Worm (Caenorhabditis elegans) whole organism, L4 larva: ENCODE results near the gene ssp-33.

Experiments used
- D1046.2 ChIP-seq: fragments of 200-800 bp; sonication (Bioruptor generic); IDR thresholded peaks from 2 replicates; pipeline ENCODE4 v1.3.6; 2022; ENCODE audit warnings: missing genetic modification characterization, missing compliant biosample characterization
- Y105C5A.15 ChIP-seq: fragments of 200-800 bp; sonication (Bioruptor generic); IDR thresholded peaks from 2 replicates; pipeline ENCODE4 v1.3.6; 2022; ENCODE audit warnings: missing genetic modification characterization, missing compliant biosample characterization
- Y48G9A.11 ChIP-seq: fragments of 200-800 bp; sonication (Bioruptor generic); IDR thresholded peaks from 2 replicates; pipeline ENCODE4 v1.3.6; 2022; ENCODE audit warnings: missing genetic modification reagents, missing genetic modification characterization, missing compliant biosample characterization
- Y75B8A.6 ChIP-seq: fragments of 200-800 bp; sonication (Bioruptor generic); IDR thresholded peaks from 2 replicates; pipeline ENCODE4 v1.3.6; 2022; ENCODE audit warnings: missing genetic modification reagents, missing genetic modification characterization, missing compliant biosample characterization
- aha-1 ChIP-seq: fragments of 150-350 bp; peaks from one replicate; lab custom pipeline; 2014; ENCODE audit warnings: missing biosample characterization, missing genetic modification characterization
- ama-1 ChIP-seq: fragments of 150-350 bp; optimal IDR thresholded peaks from 2 replicates; lab custom pipeline; 2014; ENCODE audit warnings: inconsistent platforms, mixed read lengths
- arid-1 ChIP-seq: fragments of 200-800 bp; sonication (Bioruptor generic); conservative IDR thresholded peaks from 2 replicates; pipeline ENCODE4 v1.3.6; 2022; ENCODE audit warnings: missing genetic modification reagents, missing genetic modification characterization, missing compliant biosample characterization
- attf-4 ChIP-seq: sonication (generic microtip); optimal IDR thresholded peaks from 3 replicates; lab custom pipeline; 2017; ENCODE audit warnings: missing biosample characterization, missing genetic modification characterization
- ceh-28 ChIP-seq: fragments of 150-350 bp; optimal IDR thresholded peaks from 2 replicates; lab custom pipeline; 2014; ENCODE audit warnings: missing biosample characterization, missing genetic modification reagents, missing genetic modification characterization
- ceh-82 ChIP-seq: sonication (generic microtip); optimal IDR thresholded peaks from 2 replicates; lab custom pipeline; 2017; ENCODE audit warnings: missing biosample characterization, missing genetic modification characterization
- ces-1 ChIP-seq: fragments of 150-350 bp; sonication (generic microtip); optimal IDR thresholded peaks from 4 replicates; lab custom pipeline; 2014; ENCODE audit warnings: missing biosample characterization, missing genetic modification reagents, missing genetic modification characterization
- dmd-6 ChIP-seq: fragments of 200-800 bp; sonication (Bioruptor generic); IDR thresholded peaks from 2 replicates; pipeline ENCODE4 v1.3.6; 2022; ENCODE audit warnings: missing genetic modification reagents, missing genetic modification characterization, missing compliant biosample characterization
- dmd-8 ChIP-seq: fragments of 200-800 bp; sonication (Bioruptor generic); IDR thresholded peaks from 2 replicates; pipeline ENCODE4 v1.3.6; 2022; ENCODE audit warnings: missing genetic modification characterization, missing compliant biosample characterization
- dve-1 ChIP-seq: sonication (generic microtip); optimal IDR thresholded peaks from 2 replicates; lab custom pipeline; 2017; ENCODE audit warnings: antibody characterized with exemption, mild to moderate bottlenecking, missing genetic modification characterization, missing compliant biosample characterization; ENCODE audit not compliant: insufficient read depth
- egl-27 ChIP-seq: sonication (generic microtip); optimal IDR thresholded peaks from 3 replicates; lab custom pipeline; 2017; ENCODE audit warnings: missing biosample characterization, missing genetic modification reagents, missing genetic modification characterization
- fkh-10 ChIP-seq: fragments of 150-350 bp; optimal IDR thresholded peaks from 2 replicates; lab custom pipeline; 2014; ENCODE audit warnings: missing biosample characterization, missing genetic modification reagents, missing genetic modification characterization
- fos-1 ChIP-seq: fragments of 150-350 bp; optimal IDR thresholded peaks from 2 replicates; lab custom pipeline; 2014; ENCODE audit warnings: missing biosample characterization, missing genetic modification characterization
- gei-8 ChIP-seq: fragments of 200-800 bp; sonication (Bioruptor generic); optimal IDR thresholded peaks from 2 replicates; lab custom pipeline; 2018; ENCODE audit warnings: mild to moderate bottlenecking, missing genetic modification characterization, missing compliant biosample characterization
- hlh-11 ChIP-seq: fragments of 200-800 bp; sonication (Bioruptor generic); optimal IDR thresholded peaks from 2 replicates; lab custom pipeline; 2018; ENCODE audit warnings: mild to moderate bottlenecking, missing genetic modification characterization, missing compliant biosample characterization
- lim-7 ChIP-seq: fragments of 200-800 bp; sonication (Bioruptor generic); IDR thresholded peaks from 2 replicates; pipeline ENCODE4 v1.3.6; 2022; ENCODE audit warnings: missing genetic modification characterization, missing compliant biosample characterization
- lin-13 ChIP-seq: fragments of 150-350 bp; optimal IDR thresholded peaks from 2 replicates; lab custom pipeline; 2014; ENCODE audit warnings: missing biosample characterization, missing genetic modification reagents, missing genetic modification characterization
- lin-15B ChIP-seq: fragments of 150-350 bp; sonication (generic microtip); optimal IDR thresholded peaks from 3 replicates; lab custom pipeline; 2014; ENCODE audit warnings: missing biosample characterization, missing genetic modification characterization
- lin-29 ChIP-seq: fragments of 200-800 bp; sonication (Bioruptor generic); IDR thresholded peaks from 2 replicates; pipeline ENCODE4 v1.3.6; 2022; ENCODE audit warnings: missing genetic modification reagents, missing genetic modification characterization, missing compliant biosample characterization
- lin-39 ChIP-seq: fragments of 150-350 bp; optimal IDR thresholded peaks from 2 replicates; lab custom pipeline; 2014; ENCODE audit warnings: missing biosample characterization, missing genetic modification reagents, missing genetic modification characterization
- lsy-2 ChIP-seq, 2 experiments: fragments of 150-350 bp in 1 of 2; sonication (generic microtip) in 1 of 2; optimal IDR thresholded peaks; 2 replicates each; lab custom pipeline; 2014 to 2017; ENCODE audit warnings: missing biosample characterization in 2 of 2, missing genetic modification characterization in 2 of 2
- madf-9 ChIP-seq: fragments of 200-800 bp; sonication (Bioruptor generic); conservative IDR thresholded peaks from 2 replicates; pipeline ENCODE4 v1.3.6; 2022; ENCODE audit warnings: missing genetic modification reagents, missing genetic modification characterization, missing compliant biosample characterization
- mdt-29 ChIP-seq: fragments of 200-800 bp; sonication (Bioruptor generic); IDR thresholded peaks from 2 replicates; pipeline ENCODE4 v1.3.6; 2022; ENCODE audit warnings: missing genetic modification reagents, missing genetic modification characterization, missing compliant biosample characterization
- mxl-2 ChIP-seq: fragments of 200-800 bp; sonication (Bioruptor generic); conservative IDR thresholded peaks from 2 replicates; pipeline ENCODE4 v1.3.6; 2022; ENCODE audit warnings: missing genetic modification reagents, missing genetic modification characterization, missing compliant biosample characterization
- mxl-3 ChIP-seq: fragments of 200-800 bp; sonication (Bioruptor generic); optimal IDR thresholded peaks from 2 replicates; lab custom pipeline; 2018; ENCODE audit warnings: mild to moderate bottlenecking, missing genetic modification characterization, missing compliant biosample characterization
- nhr-10 ChIP-seq: fragments of 150-350 bp; optimal IDR thresholded peaks from 2 replicates; lab custom pipeline; 2014; ENCODE audit warnings: missing biosample characterization, missing genetic modification characterization
- nhr-111 ChIP-seq: fragments of 200-800 bp; sonication (Bioruptor generic); optimal IDR thresholded peaks from 2 replicates; lab custom pipeline; 2018; ENCODE audit warnings: mild to moderate bottlenecking, missing genetic modification characterization, missing compliant biosample characterization
- nhr-237 ChIP-seq: sonication (generic microtip); optimal IDR thresholded peaks from 2 replicates; lab custom pipeline; 2017; ENCODE audit warnings: missing biosample characterization, missing genetic modification characterization
- nhr-25 ChIP-seq: sonication (generic microtip); optimal IDR thresholded peaks from 2 replicates; lab custom pipeline; 2017; ENCODE audit warnings: missing genetic modification characterization, mild to moderate bottlenecking, missing compliant biosample characterization, antibody characterized with exemption, moderate library complexity, borderline replicate concordance; ENCODE audit not compliant: insufficient read depth
- nhr-77 ChIP-seq: fragments of 150-350 bp; optimal IDR thresholded peaks from 2 replicates; lab custom pipeline; 2014; ENCODE audit warnings: missing biosample characterization, missing genetic modification characterization
- pha-4 ChIP-seq, 2 experiments: fragments of 150-350 bp in 1 of 2; fragments of 200-800 bp in 1 of 2; sonication (Bioruptor generic) in 1 of 2; IDR thresholded peaks in 1 of 2; optimal IDR thresholded peaks in 1 of 2; 2 replicates each; pipeline versions ENCODE4 v1.3.6 to Lab custom; 2014 to 2022; ENCODE audit warnings: missing genetic modification characterization in 2 of 2, missing genetic modification reagents in 2 of 2, missing biosample characterization in 1 of 2, missing compliant biosample characterization in 1 of 2
- rbr-2 ChIP-seq: sonication (generic microtip); optimal IDR thresholded peaks from 2 replicates; lab custom pipeline; 2016; ENCODE audit warnings: missing genotype, missing genetic modification characterization, missing compliant biosample characterization
- unc-62 ChIP-seq, 3 experiments: fragments of 150-350 bp in 1 of 3; sonication (generic microtip); optimal IDR thresholded peaks in 2 of 3; peaks in 1 of 3; 1 replicate in 1 of 3; 2 replicates in 2 of 3; lab custom pipeline; 2014 to 2017; ENCODE audit warnings: missing biosample characterization in 3 of 3, missing genetic modification characterization in 3 of 3, missing genetic modification reagents in 3 of 3, missing genotype in 1 of 3
- zfp-2 ChIP-seq: sonication (generic microtip); optimal IDR thresholded peaks from 2 replicates; lab custom pipeline; 2016; ENCODE audit warnings: mild to moderate bottlenecking, missing genetic modification characterization, missing compliant biosample characterization
- zip-11 ChIP-seq: fragments of 200-800 bp; sonication (Bioruptor generic); IDR thresholded peaks from 2 replicates; pipeline ENCODE4 v1.3.6; 2022; ENCODE audit warnings: missing genetic modification characterization, missing compliant biosample characterization
- ztf-7 ChIP-seq: fragments of 150-350 bp; optimal IDR thresholded peaks from 2 replicates; lab custom pipeline; 2014; ENCODE audit warnings: missing biosample characterization, missing genetic modification characterization

Gene ssp-33

DNA sequence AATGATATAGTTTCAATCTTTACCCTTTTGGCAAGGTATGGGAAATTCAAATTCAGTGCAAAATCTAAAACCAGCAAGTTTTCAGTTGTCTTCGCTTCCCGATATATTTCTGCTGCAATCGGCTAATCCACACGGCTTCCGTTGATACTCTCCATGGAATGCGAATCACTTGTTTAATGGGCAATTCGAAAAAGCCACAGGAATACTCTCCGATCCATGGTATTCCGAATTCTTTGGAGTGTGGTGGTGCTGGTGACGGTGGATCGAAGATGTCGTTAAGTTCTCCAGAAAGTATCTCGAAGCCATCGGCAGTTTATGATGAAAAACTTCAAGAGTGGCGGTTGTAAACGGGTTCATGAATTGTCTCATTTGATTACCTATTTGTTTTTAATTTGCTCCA, 27.9 kb upstream of the ssp-33 start:
- TF ChIP-seq hlh-11 (tag; lab: Kevin White, UChicago) = no peak
- TF ChIP-seq ztf-7 (tag; lab: Kevin White, UChicago) = no peak
- TF ChIP-seq Y48G9A.11 (GFP tag; lab: Robert Waterston, UW) = 0 out of 2 replicates have a peak, but pooled peaks have one; percentile 29
- TF ChIP-seq Y75B8A.6 (GFP tag; lab: Robert Waterston, UW) = no peak
- TF ChIP-seq lin-39 (tag; lab: Kevin White, UChicago) = no peak
- no peak for TF ChIP-seq egl-27 (tag; lab: Kevin White, UChicago)
- TF ChIP-seq ces-1 (GFP tag; lab: Kevin White, UChicago) = no peak
- TF ChIP-seq arid-1 (GFP tag; lab: Robert Waterston, UW) = no peak
- 0 out of 2 replicates have a peak, but pooled peaks have one; percentile 13 for TF ChIP-seq Y105C5A.15 (GFP tag; lab: Robert Waterston, UW)

DNA sequence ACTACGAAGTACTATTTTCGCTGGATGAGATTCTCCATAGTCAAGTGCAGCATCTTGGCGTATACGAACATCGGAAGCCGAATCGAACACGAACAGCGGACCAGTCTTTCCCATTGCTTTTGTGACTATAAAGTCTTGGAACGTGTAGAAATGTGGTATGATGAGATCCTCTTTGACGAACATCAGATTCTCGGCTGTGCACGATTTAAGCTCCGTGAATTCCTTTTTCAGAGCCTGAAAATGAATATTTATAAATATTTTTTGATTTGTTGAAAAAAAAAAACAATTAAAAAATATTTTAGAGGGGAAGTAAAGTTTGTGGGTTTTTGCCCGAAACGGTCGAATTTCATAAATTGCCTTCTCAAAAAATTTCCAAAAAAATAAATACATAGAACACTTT, 27.3 kb upstream of the ssp-33 start:
- TF ChIP-seq ama-1 (lab: Kevin White, UChicago) = no peak
- TF ChIP-seq ztf-7 (tag; lab: Kevin White, UChicago) = no peak
- TF ChIP-seq aha-1 (tag; lab: Kevin White, UChicago) = no peak
- no peak for TF ChIP-seq lin-29 (GFP tag; lab: Robert Waterston, UW)
- no peak for TF ChIP-seq nhr-25 (tag; lab: Kevin White, UChicago)
- no peak for TF ChIP-seq fos-1 (tag; lab: Kevin White, UChicago)
- TF ChIP-seq zip-11 (GFP tag; lab: Robert Waterston, UW) = no peak
- no peak for TF ChIP-seq egl-27 (tag; lab: Kevin White, UChicago)
- no peak for TF ChIP-seq unc-62 (GFP tag; optimal IDR thresholded peaks at IDR 0.05 in 1 of 2; lab: Kevin White, UChicago)
- TF ChIP-seq unc-62 (tag; optimal IDR thresholded peaks at IDR 0.05; lab: Kevin White, UChicago) = no peak
- TF ChIP-seq dmd-6 (GFP tag; lab: Robert Waterston, UW) = no peak
- TF ChIP-seq nhr-77 (tag; lab: Kevin White, UChicago) = no peak
- no peak for TF ChIP-seq madf-9
- TF ChIP-seq lin-13 (GFP tag; lab: Kevin White, UChicago) = no peak

DNA sequence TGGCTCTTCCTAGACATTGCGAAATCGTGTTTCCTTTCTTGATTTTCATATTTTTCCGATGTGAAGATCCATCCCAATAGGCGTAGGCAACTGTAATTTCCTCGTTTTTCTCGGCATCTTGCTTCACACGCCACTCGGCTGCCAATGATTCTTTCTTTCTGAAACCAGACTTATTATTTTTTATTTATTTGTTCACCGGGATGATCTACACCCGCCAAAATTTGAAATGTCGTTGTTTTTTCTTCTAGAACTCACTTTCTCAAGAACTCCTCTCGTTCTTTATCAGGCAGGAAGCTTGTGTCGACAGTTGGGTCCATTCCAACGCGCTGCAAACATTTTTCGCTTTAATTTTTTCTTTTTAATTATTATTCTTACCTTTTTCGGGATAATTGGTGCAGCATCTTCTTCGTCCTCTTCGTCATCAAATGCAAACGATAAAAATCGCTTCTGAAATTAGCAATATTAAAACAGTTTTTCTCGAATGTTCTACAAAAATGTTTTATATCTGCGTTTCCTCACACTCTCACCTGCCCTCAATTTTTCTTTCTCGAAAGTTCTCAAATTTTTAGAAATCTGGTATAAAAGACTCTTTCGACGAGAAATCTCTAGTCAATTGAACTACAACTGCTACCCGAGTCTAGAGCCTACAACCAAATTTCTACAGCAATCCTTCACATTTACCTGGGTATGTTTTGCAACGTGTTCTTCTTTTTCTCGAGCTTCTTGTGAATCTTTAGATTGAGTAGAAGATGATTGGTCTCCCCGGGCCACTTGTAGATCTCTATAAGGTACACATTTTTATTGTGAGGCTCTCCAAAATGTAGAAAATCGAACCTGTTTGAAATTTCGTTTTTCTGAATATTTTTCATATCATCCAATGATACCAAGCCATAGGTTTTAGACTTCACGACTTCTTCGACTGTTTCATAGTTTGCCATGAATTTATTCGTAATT, 26.5 kb upstream of the ssp-33 start, which contains the start of gene hsp-90:
hsp-90 (plus strand) TSS at position 560 of the 954 bp plus-strand sequence.
- TF ChIP-seq dve-1 (tag; lab: Kevin White, UChicago) (no peak), mxl-3 (GFP tag; lab: Kevin White, UChicago) (no peak), lin-15B (tag; lab: Kevin White, UChicago) (no peak), lim-7 (GFP tag; lab: Robert Waterston, UW) (0 out of 2 replicates have a peak, but pooled peaks have one; percentile 22), ama-1 (lab: Kevin White, UChicago) (peak; percentile 54), Y48G9A.11 (GFP tag; lab: Robert Waterston, UW) (no peak), mdt-29 (GFP tag; lab: Robert Waterston, UW) (0 out of 2 replicates have a peak, but pooled peaks have one; percentile 9)

- peak; percentile 83; the same call in 1 of the 2 replicates for TF ChIP-seq D1046.2 (GFP tag; lab: Robert Waterston, UW)
- TF ChIP-seq mxl-2 (GFP tag; lab: Robert Waterston, UW) = peak; percentile 63; the same call in 1 of the 2 replicates
- TF ChIP-seq mxl-3 (GFP tag; lab: Kevin White, UChicago) = peak; percentile 69
- peak; percentile 98 for TF ChIP-seq rbr-2 (tag; lab: Kevin White, UChicago)
- no peak for TF ChIP-seq nhr-237 (tag; lab: Kevin White, UChicago)
- peak; percentile 94 for TF ChIP-seq pha-4 (GFP tag; IDR thresholded peaks at IDR 0.05; lab: Robert Waterston, UW)
- peak; percentile 90 for TF ChIP-seq pha-4 (tag; optimal IDR thresholded peaks at IDR 0.05; lab: Kevin White, UChicago)
- TF ChIP-seq ceh-82 = no peak
- TF ChIP-seq gei-8 (GFP tag; lab: Kevin White, UChicago) = no peak
- no peak for TF ChIP-seq ceh-28
- peak; percentile 64 for TF ChIP-seq zfp-2
- peak; percentile 82 for TF ChIP-seq nhr-10 (tag; lab: Kevin White, UChicago)
- TF ChIP-seq lsy-2 (tag; optimal IDR thresholded peaks at IDR 0.05; lab: Kevin White, UChicago) = peak; percentile 93 to 98
- peak; percentile 99 for TF ChIP-seq aha-1 (tag; lab: Kevin White, UChicago)
- TF ChIP-seq dmd-6 (GFP tag; lab: Robert Waterston, UW) = peak; percentile 97
- TF ChIP-seq fkh-10 (GFP tag; lab: Kevin White, UChicago) = peak; percentile 96
- no peak for TF ChIP-seq attf-4 (tag; lab: Kevin White, UChicago)
- peak; percentile 54 for TF ChIP-seq nhr-111 (GFP tag; lab: Kevin White, UChicago)
- TF ChIP-seq dmd-8 (GFP tag; lab: Robert Waterston, UW) = no peak
- no peak for TF ChIP-seq fos-1 (tag; lab: Kevin White, UChicago)
Observed at ce11 chrV:14685435-14686058, 25.6 kb upstream of the ssp-33 start, which contains the start of gene C47E8.4. C47E8.4 (minus strand) TSS chrV:14685485.
